Fruit fly (Drosophila melanogaster): ENCODE measurements around the gene CG8539.

DNA sequence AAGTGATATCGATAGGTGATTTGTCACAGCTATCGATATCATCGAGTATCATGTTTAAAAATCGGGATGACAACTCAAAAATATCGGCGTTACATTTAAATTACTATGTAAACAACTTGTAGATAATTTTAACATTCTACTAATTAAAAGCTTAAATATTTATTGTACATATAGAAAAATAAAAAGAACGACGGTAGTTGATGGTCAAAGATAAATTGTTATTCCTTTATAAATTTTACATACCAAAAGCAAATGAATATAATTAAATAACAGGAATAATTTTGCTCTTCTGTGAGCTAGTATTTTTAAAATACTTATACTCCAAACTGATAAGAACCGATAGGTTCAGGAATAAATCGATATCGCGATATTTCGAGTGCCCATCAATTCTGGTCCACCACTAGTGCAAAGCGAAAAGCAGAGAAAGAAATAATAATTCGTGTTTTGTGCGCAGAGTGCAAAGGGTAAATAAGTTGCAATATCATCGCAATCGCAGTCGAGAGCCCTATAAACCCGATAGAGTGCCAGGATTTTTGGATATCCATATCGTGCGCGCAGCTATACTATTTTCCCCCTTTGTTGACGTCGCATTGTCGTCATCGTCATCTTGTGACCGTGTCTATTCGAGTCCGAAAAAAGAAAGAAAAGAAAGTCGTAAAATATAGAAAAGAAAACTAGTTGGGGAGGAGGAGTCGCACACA, 29.9 kb upstream of the CG8539 start, which contains the start of gene lqf:
- no peak for TF ChIP-seq Hsf (GFP tag; optimal IDR thresholded peaks at IDR 0.05)
- no peak for TF ChIP-seq crc (GFP tag; optimal IDR thresholded peaks at IDR 0.05)
- no peak for TF ChIP-seq disco-r (GFP tag; optimal IDR thresholded peaks at IDR 0.05)
- no peak for TF ChIP-seq Mad (GFP tag; optimal IDR thresholded peaks at IDR 0.05)
- TF ChIP-seq CG11456 (GFP tag; IDR thresholded peaks at IDR 0.05), result no peak
- TF ChIP-seq ab (GFP tag; optimal IDR thresholded peaks at IDR 0.05), result no peak
- no peak for TF ChIP-seq CG4730 (GFP tag; IDR thresholded peaks at IDR 0.05)
- TF ChIP-seq Usf (GFP tag; optimal IDR thresholded peaks at IDR 0.05), result no peak
- no peak for TF ChIP-seq wor (GFP tag; IDR thresholded peaks at IDR 0.05)
- no peak for TF ChIP-seq chn (GFP tag; optimal IDR thresholded peaks at IDR 0.05)
- TF ChIP-seq sob (GFP tag; IDR thresholded peaks at IDR 0.05), result 0 out of 2 replicates have a peak, but pooled peaks have one; percentile 23
- no peak for TF ChIP-seq CG15479 (GFP tag; optimal IDR thresholded peaks at IDR 0.05)
- no peak for TF ChIP-seq wdn (GFP tag; IDR thresholded peaks at IDR 0.05)
